Fruit fly (Drosophila melanogaster) whole organism, prepupa: ENCODE measurements around the gene Scgalpha.

Source experiments
- Blimp-1 ChIP-seq: fragments of 200-800 bp; sonication (Bioruptor generic); optimal IDR thresholded peaks from 3 replicates; lab custom pipeline; 2017; ENCODE audit warnings: missing biosample characterization, missing genetic modification characterization, mild to moderate bottlenecking, moderate library complexity, missing genetic modification reagents
- CG10669 ChIP-seq: fragments of 200-800 bp; sonication (Bioruptor generic); optimal IDR thresholded peaks from 3 replicates; lab custom pipeline; 2018; ENCODE audit warnings: missing biosample characterization, mild to moderate bottlenecking, missing genetic modification characterization, moderate library complexity
- CG15336 ChIP-seq: fragments of 200-800 bp; sonication (Bioruptor generic); IDR thresholded peaks from 2 replicates; pipeline ENCODE4 v1.3.6; 2022; ENCODE audit warnings: missing biosample characterization, missing genetic modification characterization
- CG31627 ChIP-seq: fragments of 200-800 bp; sonication (Bioruptor generic); optimal IDR thresholded peaks from 3 replicates; lab custom pipeline; 2016; ENCODE audit warnings: missing biosample characterization, missing genetic modification characterization
- CG32006 ChIP-seq: fragments of 200-800 bp; sonication (Bioruptor generic); optimal IDR thresholded peaks from 3 replicates; lab custom pipeline; 2017; ENCODE audit warnings: missing biosample characterization, mild to moderate bottlenecking, missing genetic modification characterization
- CG3919 ChIP-seq: fragments of 200-800 bp; sonication (Bioruptor generic); optimal IDR thresholded peaks from 3 replicates; lab custom pipeline; 2016; ENCODE audit warnings: missing biosample characterization, missing genetic modification characterization
- CG6163 ChIP-seq: fragments of 200-800 bp; sonication (Bioruptor generic); IDR thresholded peaks from 3 replicates; pipeline ENCODE4 v1.3.6; 2022; ENCODE audit warnings: missing biosample characterization, missing genetic modification characterization
- CG6792 ChIP-seq: fragments of 200-800 bp; sonication (Bioruptor generic); optimal IDR thresholded peaks from 3 replicates; lab custom pipeline; 2016; ENCODE audit warnings: missing biosample characterization, missing genetic modification characterization
- CG6854 ChIP-seq: fragments of 200-800 bp; sonication (Bioruptor generic); optimal IDR thresholded peaks from 2 replicates; lab custom pipeline; 2017; ENCODE audit warnings: missing biosample characterization, mild to moderate bottlenecking, missing genetic modification characterization
- CG8632 ChIP-seq: fragments of 200-800 bp; sonication (Bioruptor generic); optimal IDR thresholded peaks from 3 replicates; lab custom pipeline; 2016; ENCODE audit warnings: missing biosample characterization, missing genetic modification characterization
- CG9139 ChIP-seq: fragments of 200-800 bp; sonication (Bioruptor generic); optimal IDR thresholded peaks from 3 replicates; lab custom pipeline; 2017; ENCODE audit warnings: missing biosample characterization, mild to moderate bottlenecking, missing genetic modification characterization
- Eip78C ChIP-seq: fragments of 200-800 bp; sonication (Bioruptor generic); peaks from one replicate; lab custom pipeline; 2016; ENCODE audit warnings: missing biosample characterization, missing genetic modification characterization
- Eip93F ChIP-seq: fragments of 200-800 bp; sonication (Bioruptor generic); optimal IDR thresholded peaks from 2 replicates; lab custom pipeline; 2016; ENCODE audit warnings: missing biosample characterization, mild to moderate bottlenecking, missing genetic modification characterization
- Gug ChIP-seq: fragments of 200-800 bp; sonication (Bioruptor generic); IDR thresholded peaks from 2 replicates; pipeline ENCODE4 v1.3.6; 2022; ENCODE audit warnings: missing biosample characterization, missing genetic modification characterization
- Hr38 ChIP-seq: sonication (Bioruptor generic); optimal IDR thresholded peaks from 2 replicates; lab custom pipeline; 2016; ENCODE audit warnings: missing biosample characterization, missing genetic modification characterization
- Hr39 ChIP-seq: fragments of 200-800 bp; sonication (Bioruptor generic); optimal IDR thresholded peaks from 2 replicates; lab custom pipeline; 2016; ENCODE audit warnings: missing biosample characterization, missing genetic modification characterization
- OdsH ChIP-seq: fragments of 200-800 bp; sonication (Bioruptor generic); optimal IDR thresholded peaks from 3 replicates; lab custom pipeline; 2016; ENCODE audit warnings: missing biosample characterization, missing genetic modification characterization
- Smox ChIP-seq: fragments of 200-800 bp; sonication (Bioruptor generic); optimal IDR thresholded peaks from 3 replicates; lab custom pipeline; 2016; ENCODE audit warnings: missing biosample characterization, missing genetic modification characterization
- Sox102F ChIP-seq: fragments of 200-800 bp; sonication (Bioruptor generic); optimal IDR thresholded peaks from 2 replicates; lab custom pipeline; 2016; ENCODE audit warnings: missing biosample characterization, mild to moderate bottlenecking, missing genetic modification characterization
- Sox14 ChIP-seq: fragments of 200-800 bp; sonication (Bioruptor generic); optimal IDR thresholded peaks from 3 replicates; lab custom pipeline; 2016; ENCODE audit warnings: missing biosample characterization, missing genetic modification characterization
- Sox15 ChIP-seq: fragments of 200-800 bp; sonication (Bioruptor generic); optimal IDR thresholded peaks from 3 replicates; lab custom pipeline; 2016; ENCODE audit warnings: missing biosample characterization, missing genetic modification characterization
- achi ChIP-seq: fragments of 200-800 bp; sonication (Bioruptor generic); optimal IDR thresholded peaks from 3 replicates; lab custom pipeline; 2016; ENCODE audit warnings: missing biosample characterization, missing genetic modification characterization
- acj6 ChIP-seq: fragments of 200-800 bp; sonication (Bioruptor generic); optimal IDR thresholded peaks from 3 replicates; lab custom pipeline; 2016; ENCODE audit warnings: missing biosample characterization, missing genetic modification characterization
- fd59A ChIP-seq: fragments of 200-800 bp; sonication (Bioruptor generic); optimal IDR thresholded peaks from 2 replicates; lab custom pipeline; 2017; ENCODE audit warnings: missing biosample characterization, mild to moderate bottlenecking, missing genetic modification characterization, missing genetic modification reagents
- lz ChIP-seq: fragments of 200-800 bp; sonication (Bioruptor generic); optimal IDR thresholded peaks from 3 replicates; lab custom pipeline; 2016; ENCODE audit warnings: missing biosample characterization, missing genetic modification characterization
- net ChIP-seq: fragments of 200-800 bp; sonication (Bioruptor generic); optimal IDR thresholded peaks from 3 replicates; lab custom pipeline; 2016; ENCODE audit warnings: missing biosample characterization, missing genetic modification characterization
- pdm3 ChIP-seq: fragments of 200-800 bp; sonication (Bioruptor generic); optimal IDR thresholded peaks from 3 replicates; lab custom pipeline; 2016; ENCODE audit warnings: missing biosample characterization, missing genetic modification characterization
- salr ChIP-seq, 2 experiments: fragments of 200-800 bp; sonication (Bioruptor generic); optimal IDR thresholded peaks; 3 replicates each; lab custom pipeline; 2016 to 2018; ENCODE audit warnings: missing biosample characterization in 2 of 2, missing genetic modification characterization in 2 of 2, mild to moderate bottlenecking in 1 of 2
- spab ChIP-seq: fragments of 200-800 bp; sonication (Bioruptor generic); optimal IDR thresholded peaks from 2 replicates; lab custom pipeline; 2017; ENCODE audit warnings: missing biosample characterization, mild to moderate bottlenecking, missing genetic modification characterization, missing genetic modification reagents
- svp ChIP-seq: fragments of 200-800 bp; sonication (Bioruptor generic); peaks from one replicate; lab custom pipeline; 2016; ENCODE audit warnings: missing biosample characterization, missing genetic modification characterization

Scgalpha gene

dm6 chr2L:8326414-8327271 lies 23.4 kb downstream of the Scgalpha start (continued):
- peak; percentile 11 for TF ChIP-seq Smox (GFP tag; lab: Kevin White, UChicago)
- peak; percentile 80 for TF ChIP-seq Eip78C
- TF ChIP-seq, all 60 proteins: peak for 26

dm6 chr2L:8327272-8327555 lies 24.0 kb downstream of the Scgalpha start, which contains the start of gene CG14275:
Gene CG14275, plus strand, starts transcription at chr2L:8327456.
- TF ChIP-seq CG6854 (GFP tag; lab: Kevin White, UChicago) (no peak), Gug (no peak), achi (GFP tag; lab: Kevin White, UChicago) (no peak), Sox15 (no peak), CG6792 (GFP tag; lab: Kevin White, UChicago) (no peak), CG8632 (GFP tag; lab: Kevin White, UChicago) (no peak), CG31627 (GFP tag; lab: Kevin White, UChicago) (no peak), pdm3 (no peak), salr (GFP tag; optimal IDR thresholded peaks at IDR 0.05; lab: Kevin White, UChicago) (no peak), Blimp-1 (GFP tag; lab: Kevin White, UChicago) (no peak)

- no peak for TF ChIP-seq acj6 (GFP tag; lab: Kevin White, UChicago)
- no peak for TF ChIP-seq Eip93F (GFP tag; lab: Kevin White, UChicago)
- TF ChIP-seq Sox14: no peak
- no peak for TF ChIP-seq OdsH (GFP tag; lab: Kevin White, UChicago)
- TF ChIP-seq svp (GFP tag; lab: Kevin White, UChicago): peak; percentile 3
- TF ChIP-seq, all 60 proteins: peak for 1
Observed at dm6 chr2L:8327783-8328327, 24.6 kb downstream of the Scgalpha start.

- TF ChIP-seq Eip78C (peak; percentile 33), fd59A (GFP tag; lab: Kevin White, UChicago) (no peak), CG10669 (GFP tag; lab: Kevin White, UChicago) (no peak), Sox102F (GFP tag; lab: Kevin White, UChicago) (no peak), svp (GFP tag; lab: Kevin White, UChicago) (peak; percentile 2)
- TF ChIP-seq, all 60 proteins: peak for 2
Observed at dm6 chr2L:8328526-8329097, 25.4 kb downstream of the Scgalpha start.

- TF ChIP-seq Eip78C (no peak), lz (GFP tag; lab: Kevin White, UChicago) (no peak), Hr38 (GFP tag; lab: Kevin White, UChicago) (no peak), spab (GFP tag; lab: Kevin White, UChicago) (no peak), pdm3 (no peak), CG15336 (GFP tag; lab: Robert Waterston, UW) (no peak), Hr39 (GFP tag; lab: Kevin White, UChicago) (no peak), Smox (GFP tag; lab: Kevin White, UChicago) (no peak), net (GFP tag; lab: Kevin White, UChicago) (no peak)
Observed at dm6 chr2L:8333185-8333584, 30.0 kb downstream of the Scgalpha start.

dm6 chr2L:8333624-8334023 lies 30.4 kb downstream of the Scgalpha start:
- TF ChIP-seq Eip78C (no peak), salr (GFP tag; optimal IDR thresholded peaks at IDR 0.05; lab: Kevin White, UChicago) (no peak), CG32006 (GFP tag; lab: Kevin White, UChicago) (no peak)

dm6 chr2L:8334705-8335104 lies 31.5 kb downstream of the Scgalpha start:
- TF ChIP-seq achi (GFP tag; lab: Kevin White, UChicago) (peak; percentile 7), CG3919 (peak; percentile 6), Eip78C (peak; percentile 73), OdsH (GFP tag; lab: Kevin White, UChicago) (peak; percentile 15), CG9139 (GFP tag; lab: Kevin White, UChicago) (no peak), Eip93F (GFP tag; lab: Kevin White, UChicago) (no peak), CG6163 (0 out of 3 replicates have a peak, but pooled peaks have one; percentile 23)
